Fruit fly (Drosophila melanogaster) whole organism, prepupa: ENCODE data around the gene CG31195.

ENCODE experiments used
- CG10631 ChIP-seq: fragments of 200-800 bp; sonication (Bioruptor generic); optimal IDR thresholded peaks from 2 replicates; lab custom pipeline; 2016; ENCODE audit warnings: missing biosample characterization, missing genetic modification characterization
- CG10669 ChIP-seq: fragments of 200-800 bp; sonication (Bioruptor generic); optimal IDR thresholded peaks from 3 replicates; lab custom pipeline; 2018; ENCODE audit warnings: missing biosample characterization, mild to moderate bottlenecking, missing genetic modification characterization, moderate library complexity
- CG11294 ChIP-seq: fragments of 200-800 bp; sonication (Bioruptor generic); IDR thresholded peaks from 2 replicates; pipeline ENCODE4 v1.3.6; 2022; ENCODE audit warnings: missing biosample characterization, missing genetic modification characterization
- CG11902 ChIP-seq: fragments of 200-800 bp; sonication (Bioruptor generic); optimal IDR thresholded peaks from 3 replicates; lab custom pipeline; 2016; ENCODE audit warnings: missing biosample characterization, missing genetic modification characterization
- CG15336 ChIP-seq: fragments of 200-800 bp; sonication (Bioruptor generic); IDR thresholded peaks from 2 replicates; pipeline ENCODE4 v1.3.6; 2022; ENCODE audit warnings: missing biosample characterization, missing genetic modification characterization
- CG1621 ChIP-seq: fragments of 200-800 bp; sonication (Bioruptor generic); optimal IDR thresholded peaks from 3 replicates; lab custom pipeline; 2018; ENCODE audit warnings: missing biosample characterization, mild to moderate bottlenecking, missing genetic modification characterization
- CG3032 ChIP-seq: fragments of 200-800 bp; optimal IDR thresholded peaks from 2 replicates; lab custom pipeline; 2019; ENCODE audit warnings: missing biosample characterization, mild to moderate bottlenecking, missing genetic modification characterization, moderate library complexity
- CG3919 ChIP-seq: fragments of 200-800 bp; sonication (Bioruptor generic); optimal IDR thresholded peaks from 3 replicates; lab custom pipeline; 2016; ENCODE audit warnings: missing biosample characterization, missing genetic modification characterization
- CG4318 ChIP-seq: fragments of 200-800 bp; sonication (Bioruptor generic); optimal IDR thresholded peaks from 3 replicates; lab custom pipeline; 2017; ENCODE audit warnings: missing biosample characterization, mild to moderate bottlenecking, missing genetic modification characterization
- CG6163 ChIP-seq: fragments of 200-800 bp; sonication (Bioruptor generic); IDR thresholded peaks from 3 replicates; pipeline ENCODE4 v1.3.6; 2022; ENCODE audit warnings: missing biosample characterization, missing genetic modification characterization
- CG6276 ChIP-seq: fragments of 200-800 bp; sonication (Bioruptor generic); optimal IDR thresholded peaks from 2 replicates; lab custom pipeline; 2017; ENCODE audit warnings: missing biosample characterization, mild to moderate bottlenecking, missing genetic modification characterization
- CG6792 ChIP-seq: fragments of 200-800 bp; sonication (Bioruptor generic); optimal IDR thresholded peaks from 3 replicates; lab custom pipeline; 2016; ENCODE audit warnings: missing biosample characterization, missing genetic modification characterization
- CG6808 ChIP-seq: fragments of 200-800 bp; sonication (Bioruptor generic); optimal IDR thresholded peaks from 3 replicates; lab custom pipeline; 2017; ENCODE audit warnings: missing biosample characterization, missing genetic modification characterization, mild to moderate bottlenecking, moderate library complexity, missing genetic modification reagents
- CG8119 ChIP-seq: fragments of 200-800 bp; sonication (Bioruptor generic); IDR thresholded peaks from 3 replicates; pipeline ENCODE4 v1.3.6; 2022; ENCODE audit warnings: missing biosample characterization, missing genetic modification characterization
- Eip75B ChIP-seq: fragments of 200-800 bp; sonication (Bioruptor generic); optimal IDR thresholded peaks from 3 replicates; lab custom pipeline; 2016; ENCODE audit warnings: missing biosample characterization, missing genetic modification characterization
- Eip78C ChIP-seq: fragments of 200-800 bp; sonication (Bioruptor generic); peaks from one replicate; lab custom pipeline; 2016; ENCODE audit warnings: missing biosample characterization, missing genetic modification characterization
- Eip93F ChIP-seq: fragments of 200-800 bp; sonication (Bioruptor generic); optimal IDR thresholded peaks from 2 replicates; lab custom pipeline; 2016; ENCODE audit warnings: missing biosample characterization, mild to moderate bottlenecking, missing genetic modification characterization
- Ets21C ChIP-seq: fragments of 200-800 bp; sonication (Bioruptor generic); optimal IDR thresholded peaks from 3 replicates; lab custom pipeline; 2016; ENCODE audit warnings: missing biosample characterization, missing genetic modification characterization
- Gug ChIP-seq: fragments of 200-800 bp; sonication (Bioruptor generic); IDR thresholded peaks from 2 replicates; pipeline ENCODE4 v1.3.6; 2022; ENCODE audit warnings: missing biosample characterization, missing genetic modification characterization
- Hr38 ChIP-seq: sonication (Bioruptor generic); optimal IDR thresholded peaks from 2 replicates; lab custom pipeline; 2016; ENCODE audit warnings: missing biosample characterization, missing genetic modification characterization
- Hr4 ChIP-seq: fragments of 200-800 bp; sonication (Bioruptor generic); optimal IDR thresholded peaks from 3 replicates; lab custom pipeline; 2016; ENCODE audit warnings: missing biosample characterization, missing genetic modification characterization
- OdsH ChIP-seq: fragments of 200-800 bp; sonication (Bioruptor generic); optimal IDR thresholded peaks from 3 replicates; lab custom pipeline; 2016; ENCODE audit warnings: missing biosample characterization, missing genetic modification characterization
- Smox ChIP-seq: fragments of 200-800 bp; sonication (Bioruptor generic); optimal IDR thresholded peaks from 3 replicates; lab custom pipeline; 2016; ENCODE audit warnings: missing biosample characterization, missing genetic modification characterization
- Sox102F ChIP-seq: fragments of 200-800 bp; sonication (Bioruptor generic); optimal IDR thresholded peaks from 2 replicates; lab custom pipeline; 2016; ENCODE audit warnings: missing biosample characterization, mild to moderate bottlenecking, missing genetic modification characterization
- Sox14 ChIP-seq: fragments of 200-800 bp; sonication (Bioruptor generic); optimal IDR thresholded peaks from 3 replicates; lab custom pipeline; 2016; ENCODE audit warnings: missing biosample characterization, missing genetic modification characterization
- achi ChIP-seq: fragments of 200-800 bp; sonication (Bioruptor generic); optimal IDR thresholded peaks from 3 replicates; lab custom pipeline; 2016; ENCODE audit warnings: missing biosample characterization, missing genetic modification characterization
- cyc ChIP-seq: fragments of 200-800 bp; sonication (Bioruptor generic); optimal IDR thresholded peaks from 3 replicates; lab custom pipeline; 2016; ENCODE audit warnings: missing biosample characterization, missing genetic modification characterization
- dac ChIP-seq: fragments of 200-800 bp; sonication (Bioruptor generic); optimal IDR thresholded peaks from 2 replicates; lab custom pipeline; 2017; ENCODE audit warnings: missing biosample characterization, mild to moderate bottlenecking, missing genetic modification characterization
- dsx ChIP-seq: fragments of 200-800 bp; optimal IDR thresholded peaks from 3 replicates; lab custom pipeline; 2019; ENCODE audit warnings: missing biosample characterization, mild to moderate bottlenecking, missing genetic modification characterization, moderate library complexity; ENCODE audit not compliant: poor library complexity, severe bottlenecking
- esn ChIP-seq: fragments of 200-800 bp; sonication (Bioruptor generic); optimal IDR thresholded peaks from 2 replicates; lab custom pipeline; 2016; ENCODE audit warnings: missing biosample characterization, mild to moderate bottlenecking, missing genetic modification characterization, moderate library complexity
- fd59A ChIP-seq: fragments of 200-800 bp; sonication (Bioruptor generic); optimal IDR thresholded peaks from 2 replicates; lab custom pipeline; 2017; ENCODE audit warnings: missing biosample characterization, mild to moderate bottlenecking, missing genetic modification characterization, missing genetic modification reagents
- pdm3 ChIP-seq: fragments of 200-800 bp; sonication (Bioruptor generic); optimal IDR thresholded peaks from 3 replicates; lab custom pipeline; 2016; ENCODE audit warnings: missing biosample characterization, missing genetic modification characterization
- ss ChIP-seq, 2 experiments: fragments of 200-800 bp; sonication (Bioruptor generic); optimal IDR thresholded peaks; 2 replicates in 1 of 2; 3 replicates in 1 of 2; lab custom pipeline; 2017 to 2018; ENCODE audit warnings: mild to moderate bottlenecking in 2 of 2, missing biosample characterization in 2 of 2, missing genetic modification characterization in 2 of 2, moderate library complexity in 1 of 2
- svp ChIP-seq: fragments of 200-800 bp; sonication (Bioruptor generic); peaks from one replicate; lab custom pipeline; 2016; ENCODE audit warnings: missing biosample characterization, missing genetic modification characterization
- topi ChIP-seq: fragments of 200-800 bp; sonication (Bioruptor generic); optimal IDR thresholded peaks from 3 replicates; lab custom pipeline; 2016; ENCODE audit warnings: missing biosample characterization, missing genetic modification characterization

Gene CG31195

DNA sequence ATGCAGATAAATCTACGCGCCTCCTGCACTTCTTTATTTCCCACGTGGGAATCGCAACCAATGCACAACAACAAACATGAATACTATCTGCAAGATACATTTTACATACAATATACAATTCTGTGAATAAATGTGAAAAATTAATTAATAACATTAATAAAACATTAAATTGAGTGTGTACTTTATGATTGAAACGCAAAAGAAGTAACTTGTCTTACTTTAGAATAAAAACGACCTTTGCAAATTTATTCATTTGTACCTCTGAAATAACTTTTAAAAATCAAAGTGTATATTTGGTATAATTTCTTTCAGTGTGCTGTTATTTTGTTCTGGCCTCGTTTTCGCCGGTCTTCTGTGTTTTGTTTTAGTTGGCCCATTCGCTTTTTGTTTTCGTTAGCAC lies 1.9 kb upstream of the CG31195 start (continued):
- peak; percentile 63 to 75 for TF ChIP-seq ss (GFP tag; optimal IDR thresholded peaks at IDR 0.05; lab: Kevin White, UChicago)
- TF ChIP-seq topi (GFP tag; lab: Kevin White, UChicago) = peak; percentile 80
- no peak for TF ChIP-seq CG1621 (tag; lab: Kevin White, UChicago)
- TF ChIP-seq CG10631 (GFP tag; lab: Kevin White, UChicago) = peak; percentile 65
- peak; percentile 12 for TF ChIP-seq CG11902 (GFP tag; lab: Kevin White, UChicago)
- peak; percentile 70 for TF ChIP-seq achi (GFP tag; lab: Kevin White, UChicago)
- TF ChIP-seq Smox (GFP tag; lab: Kevin White, UChicago) = peak; percentile 76
- no peak for TF ChIP-seq Eip93F (GFP tag; lab: Kevin White, UChicago)
- peak; percentile 66 for TF ChIP-seq Sox14 (GFP tag; lab: Kevin White, UChicago)
- TF ChIP-seq CG6808 (GFP tag; lab: Kevin White, UChicago) = peak; percentile 53
- TF ChIP-seq Hr38 (GFP tag; lab: Kevin White, UChicago) = no peak
- peak; percentile 73 for TF ChIP-seq CG6276
- peak; percentile 60 for TF ChIP-seq CG15336 (GFP tag; lab: Robert Waterston, UW)
- peak; percentile 57 for TF ChIP-seq Hr4 (GFP tag; lab: Kevin White, UChicago)
- TF ChIP-seq cyc (GFP tag; lab: Kevin White, UChicago) = peak; percentile 69
- no peak for TF ChIP-seq CG4318 (GFP tag; lab: Kevin White, UChicago)
- peak; percentile 30 for TF ChIP-seq fd59A
- peak; percentile 35 for TF ChIP-seq Ets21C (GFP tag; lab: Kevin White, UChicago)
- peak; percentile 73 for TF ChIP-seq OdsH (GFP tag; lab: Kevin White, UChicago)
- TF ChIP-seq dac (GFP tag; lab: Kevin White, UChicago) = no peak
- peak; percentile 58 for TF ChIP-seq CG8119
- TF ChIP-seq dsx = peak; percentile 69
- TF ChIP-seq CG6163 = peak; percentile 54; the same call in 2 of the 3 replicates
- peak; percentile 71 for TF ChIP-seq pdm3
- TF ChIP-seq Sox102F (GFP tag; lab: Kevin White, UChicago) = peak; percentile 70
- peak; percentile 59 for TF ChIP-seq CG10669 (GFP tag; lab: Kevin White, UChicago)
- peak; percentile 69 for TF ChIP-seq CG3032 (tag; lab: Kevin White, UChicago)
- peak; percentile 96 for TF ChIP-seq Eip78C
- TF ChIP-seq Gug (GFP tag; lab: Robert Waterston, UW) = peak; percentile 16; the same call in 1 of the 2 replicates

DNA sequence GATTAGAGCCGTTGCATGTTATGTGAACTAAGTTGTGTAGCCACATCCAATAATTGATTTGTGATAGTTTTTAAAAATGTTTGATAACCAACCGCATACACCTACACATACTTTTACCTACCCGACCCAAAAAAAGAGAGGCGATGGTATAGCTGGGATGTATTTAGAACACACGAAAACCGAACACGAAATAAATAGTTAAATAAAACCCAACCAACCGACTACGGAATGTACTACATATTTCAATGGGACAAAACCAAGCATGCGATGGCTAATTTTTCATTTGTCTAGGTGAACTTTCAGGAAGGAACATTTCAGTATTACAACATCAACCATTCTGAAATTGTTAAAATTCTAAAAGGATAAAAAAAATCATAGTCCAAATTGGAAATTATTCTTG lies 5.7 kb downstream of the CG31195 start, which contains the start of gene Syp:
Gene Syp, plus strand, starts transcription at position 301 of the 400 bp plus-strand sequence.
- no peak for TF ChIP-seq CG15336 (GFP tag; lab: Robert Waterston, UW)
- no peak for TF ChIP-seq esn
- no peak for TF ChIP-seq CG6792 (GFP tag; lab: Kevin White, UChicago)
- TF ChIP-seq, all 60 proteins: peak for 0

DNA sequence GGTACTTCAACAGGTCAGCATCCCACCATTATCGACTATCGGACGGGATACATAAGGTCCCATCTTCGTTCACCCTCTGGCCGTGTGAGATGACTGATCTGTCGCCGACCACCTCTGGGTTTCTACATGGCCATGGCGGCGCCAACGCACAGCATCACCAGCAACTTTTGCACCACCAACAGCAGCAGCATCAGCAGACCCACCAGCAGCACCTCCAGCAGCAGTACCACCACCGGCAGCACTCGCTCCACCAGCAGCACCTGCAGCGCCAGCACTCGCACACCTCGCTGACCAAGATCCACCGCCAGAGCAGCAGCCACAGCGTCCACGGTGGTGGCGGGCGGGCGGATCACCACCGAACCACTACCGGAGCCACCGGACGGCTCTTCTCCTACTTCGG lies 7.2 kb downstream of the CG31195 start:
- TF ChIP-seq CG3919 (GFP tag; lab: Kevin White, UChicago) (no peak), ss (GFP tag; optimal IDR thresholded peaks at IDR 0.05; lab: Kevin White, UChicago) (no peak), Eip75B (GFP tag; lab: Kevin White, UChicago) (no peak), CG11294 (GFP tag; lab: Robert Waterston, UW) (no peak), svp (GFP tag; lab: Kevin White, UChicago) (no peak), dsx (no peak), esn (no peak), CG11902 (GFP tag; lab: Kevin White, UChicago) (no peak)

DNA sequence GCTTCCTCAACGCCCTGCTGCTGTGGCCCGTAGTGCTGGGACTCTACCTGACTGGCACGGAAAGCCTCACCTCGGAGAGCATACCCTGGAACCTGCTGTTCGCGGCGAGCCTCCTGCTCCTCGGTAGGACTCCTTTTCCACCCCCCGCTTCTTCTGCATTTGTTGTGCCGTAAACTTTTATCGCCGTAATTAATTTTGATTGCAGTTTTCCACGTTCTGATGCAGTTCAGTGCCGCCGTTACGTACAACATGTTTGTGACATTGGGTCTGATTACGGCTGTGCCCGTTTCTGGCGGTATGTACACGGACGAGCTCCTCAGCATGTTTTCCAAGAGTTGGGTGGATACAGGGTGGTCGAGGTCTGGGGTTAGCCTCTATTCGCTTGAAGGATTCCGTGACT lies 12.6 kb downstream of the CG31195 start:
- no peak for TF ChIP-seq topi (GFP tag; lab: Kevin White, UChicago)
